Fruit fly (Drosophila melanogaster): ENCODE data around the gene mRpL23.
A peak's percentile ranks its signal among the peaks of the same experiment; 100 is the strongest.

dm6 chr3L:2377114-2377783 lies 3.7 kb upstream of the mRpL23 start, which contains the start of the genes CG15877 and Svil:
- peak; percentile 66 for TF ChIP-seq YL-1 (GFP tag; optimal IDR thresholded peaks at IDR 0.05)
- TF ChIP-seq Ets97D (GFP tag; optimal IDR thresholded peaks at IDR 0.05), result peak; percentile 56
- TF ChIP-seq CG10654 (GFP tag; optimal IDR thresholded peaks at IDR 0.05), result no peak
- no peak for TF ChIP-seq Sox102F (GFP tag; optimal IDR thresholded peaks at IDR 0.05)
- no peak for TF ChIP-seq ham (GFP tag; IDR thresholded peaks at IDR 0.05)
- no peak for TF ChIP-seq CG33557 (GFP tag; optimal IDR thresholded peaks at IDR 0.05)
- no peak for TF ChIP-seq CG15073 (GFP tag; optimal IDR thresholded peaks at IDR 0.05)
- no peak for TF ChIP-seq Rx (GFP tag; IDR thresholded peaks at IDR 0.05)
- no peak for TF ChIP-seq CG8388 (GFP tag; optimal IDR thresholded peaks at IDR 0.05)
- no peak for TF ChIP-seq Ssrp (tag; optimal IDR thresholded peaks at IDR 0.05)
- no peak for TF ChIP-seq Blimp-1 (GFP tag; optimal IDR thresholded peaks at IDR 0.05)
- TF ChIP-seq Opbp (GFP tag; IDR thresholded peaks at IDR 0.05; ENCODE audit: partially characterized antibody), result peak; percentile 59; the same call in 2 of the 3 replicates

All from whole organism, embryonic.